Worm (Caenorhabditis elegans) whole organism, L3 larva: ENCODE data around the gene F18E3.10.
"Not testable (repeated sequence)": the region's sequence is repeated elsewhere in the genome, so short reads cannot be mapped to it uniquely, and the experiment has no call there.

Experiments used
- R02D3.7 ChIP-seq: fragments of 150-350 bp; optimal IDR thresholded peaks from 2 replicates; lab custom pipeline; 2014; ENCODE audit warnings: missing biosample characterization, missing genetic modification characterization
- ZK546.5 ChIP-seq: sonication (generic microtip); optimal IDR thresholded peaks from 2 replicates; lab custom pipeline; 2017; ENCODE audit warnings: missing biosample characterization, missing genetic modification characterization
- aly-2 ChIP-seq: fragments of 150-350 bp; optimal IDR thresholded peaks from 2 replicates; lab custom pipeline; 2014; ENCODE audit warnings: missing biosample characterization, missing genetic modification characterization
- ama-1 ChIP-seq: fragments of 150-350 bp; optimal IDR thresholded peaks from 2 replicates; lab custom pipeline; 2018
- ceh-16 ChIP-seq: sonication (generic microtip); optimal IDR thresholded peaks from 2 replicates; lab custom pipeline; 2017; ENCODE audit warnings: missing biosample characterization, missing genetic modification characterization
- ceh-82 ChIP-seq: fragments of 150-350 bp; optimal IDR thresholded peaks from 2 replicates; lab custom pipeline; 2014; ENCODE audit warnings: missing biosample characterization, missing genetic modification characterization
- ceh-9 ChIP-seq: sonication (generic microtip); optimal IDR thresholded peaks from 2 replicates; lab custom pipeline; 2018; ENCODE audit warnings: missing biosample characterization, missing genetic modification characterization
- daf-12 ChIP-seq: fragments of 150-350 bp; optimal IDR thresholded peaks from 2 replicates; lab custom pipeline; 2014; ENCODE audit warnings: missing biosample characterization, missing genetic modification reagents, missing genetic modification characterization
- egl-27 ChIP-seq: sonication (generic microtip); optimal IDR thresholded peaks from 4 replicates; lab custom pipeline; 2017; ENCODE audit warnings: missing biosample characterization, missing genetic modification reagents, missing genetic modification characterization
- egl-5 ChIP-seq: fragments of 150-350 bp; optimal IDR thresholded peaks from 2 replicates; lab custom pipeline; 2017; ENCODE audit warnings: missing biosample characterization, missing genetic modification reagents, missing genetic modification characterization, inconsistent platforms
- elt-1 ChIP-seq: fragments of 150-350 bp; optimal IDR thresholded peaks from 2 replicates; lab custom pipeline; 2014; ENCODE audit warnings: missing biosample characterization, missing genetic modification characterization
- elt-2 ChIP-seq: sonication (generic microtip); optimal IDR thresholded peaks from 2 replicates; lab custom pipeline; 2016; ENCODE audit warnings: missing genetic modification reagents, mild to moderate bottlenecking, missing genetic modification characterization, missing compliant biosample characterization
- eor-1 ChIP-seq, 2 experiments: fragments of 150-350 bp; optimal IDR thresholded peaks; 2 replicates each; lab custom pipeline; 2014 to 2018; ENCODE audit warnings: missing biosample characterization in 2 of 2, missing genetic modification characterization in 2 of 2
- fkh-10 ChIP-seq: sonication (generic microtip); optimal IDR thresholded peaks from 2 replicates; lab custom pipeline; 2017; ENCODE audit warnings: missing biosample characterization, missing genetic modification reagents, missing genetic modification characterization
- fkh-2 ChIP-seq: fragments of 150-350 bp; optimal IDR thresholded peaks from 2 replicates; lab custom pipeline; 2014; ENCODE audit warnings: missing biosample characterization, missing genetic modification reagents, missing genetic modification characterization
- fos-1 ChIP-seq: fragments of 150-350 bp; optimal IDR thresholded peaks from 2 replicates; lab custom pipeline; 2014; ENCODE audit warnings: missing biosample characterization, missing genetic modification characterization
- hmg-11 ChIP-seq: sonication (generic microtip); optimal IDR thresholded peaks from 2 replicates; lab custom pipeline; 2016; ENCODE audit warnings: missing genetic modification characterization, missing compliant biosample characterization
- jun-1 ChIP-seq: fragments of 150-350 bp; optimal IDR thresholded peaks from 2 replicates; lab custom pipeline; 2014; ENCODE audit warnings: missing biosample characterization, missing genetic modification reagents, missing genetic modification characterization
- lin-15B ChIP-seq: fragments of 150-350 bp; optimal IDR thresholded peaks from 2 replicates; lab custom pipeline; 2014; ENCODE audit warnings: missing biosample characterization, missing genetic modification characterization
- lin-39 ChIP-seq: fragments of 150-350 bp; optimal IDR thresholded peaks from 2 replicates; lab custom pipeline; 2018; ENCODE audit warnings: missing biosample characterization, missing genetic modification reagents, missing genetic modification characterization
- lsy-12 ChIP-seq: sonication (generic microtip); optimal IDR thresholded peaks from 2 replicates; lab custom pipeline; 2016; ENCODE audit warnings: mild to moderate bottlenecking, missing genetic modification characterization, missing compliant biosample characterization
- mdl-1 ChIP-seq: fragments of 150-350 bp; optimal IDR thresholded peaks from 2 replicates; lab custom pipeline; 2014; ENCODE audit warnings: missing biosample characterization, missing genetic modification characterization
- mml-1 ChIP-seq: fragments of 150-350 bp; sonication (generic microtip); optimal IDR thresholded peaks from 3 replicates; lab custom pipeline; 2014; ENCODE audit warnings: missing biosample characterization, missing genetic modification characterization
- nfya-1 ChIP-seq: sonication (generic microtip); optimal IDR thresholded peaks from 2 replicates; lab custom pipeline; 2017; ENCODE audit warnings: missing genetic modification characterization, mild to moderate bottlenecking, missing compliant biosample characterization, antibody characterized with exemption, moderate library complexity; ENCODE audit not compliant: insufficient read depth
- nhr-11 ChIP-seq: fragments of 150-350 bp; optimal IDR thresholded peaks from 2 replicates; lab custom pipeline; 2014; ENCODE audit warnings: missing biosample characterization, missing genetic modification characterization
- nhr-12 ChIP-seq: fragments of 150-350 bp; optimal IDR thresholded peaks from 2 replicates; lab custom pipeline; 2014; ENCODE audit warnings: missing biosample characterization, missing genetic modification characterization
- nhr-23 ChIP-seq: fragments of 150-350 bp; optimal IDR thresholded peaks from 2 replicates; lab custom pipeline; 2014; ENCODE audit warnings: missing biosample characterization, missing genetic modification reagents, missing genetic modification characterization
- nhr-28 ChIP-seq: fragments of 150-350 bp; optimal IDR thresholded peaks from 2 replicates; lab custom pipeline; 2014; ENCODE audit warnings: missing biosample characterization, missing genetic modification characterization
- nhr-43 ChIP-seq: sonication (generic microtip); optimal IDR thresholded peaks from 2 replicates; lab custom pipeline; 2016; ENCODE audit warnings: mild to moderate bottlenecking, missing genetic modification characterization, missing compliant biosample characterization; ENCODE audit not compliant: poor library complexity, severe bottlenecking
- nhr-67 ChIP-seq: fragments of 150-350 bp; optimal IDR thresholded peaks from 2 replicates; lab custom pipeline; 2014; ENCODE audit warnings: missing biosample characterization, missing genetic modification characterization
- nhr-76 ChIP-seq: fragments of 150-350 bp; sonication (generic microtip); optimal IDR thresholded peaks from 5 replicates; lab custom pipeline; 2014; ENCODE audit warnings: missing biosample characterization, missing genetic modification characterization
- nhr-77 ChIP-seq: fragments of 150-350 bp; optimal IDR thresholded peaks from 2 replicates; lab custom pipeline; 2014; ENCODE audit warnings: missing biosample characterization, missing genetic modification characterization
- pha-4 ChIP-seq: fragments of 150-350 bp; optimal IDR thresholded peaks from 2 replicates; lab custom pipeline; 2014; ENCODE audit warnings: missing biosample characterization, missing genetic modification reagents, missing genetic modification characterization
- pqm-1 ChIP-seq: fragments of 150-350 bp; optimal IDR thresholded peaks from 2 replicates; lab custom pipeline; 2017; ENCODE audit warnings: missing biosample characterization, missing genetic modification characterization, inconsistent platforms
- sea-2 ChIP-seq: fragments of 150-350 bp; sonication (generic microtip); optimal IDR thresholded peaks from 4 replicates; lab custom pipeline; 2014; ENCODE audit warnings: missing biosample characterization, missing genetic modification reagents, missing genetic modification characterization
- snpc-4 ChIP-seq: fragments of 150-350 bp; optimal IDR thresholded peaks from 2 replicates; lab custom pipeline; 2014; ENCODE audit warnings: missing biosample characterization, missing genetic modification characterization
- unc-62 ChIP-seq: fragments of 150-350 bp; sonication (generic microtip); optimal IDR thresholded peaks from 4 replicates; lab custom pipeline; 2014; ENCODE audit warnings: missing biosample characterization, missing genetic modification reagents, missing genetic modification characterization

F18E3.10 gene

ce11 chrV:7449303-7449827, 25.1 kb upstream of the F18E3.10 start, which contains the start of gene try-12:
Gene try-12, plus strand, starts transcription at chrV:7449353.
- TF ChIP-seq unc-62 (GFP tag; lab: Kevin White, UChicago) (no peak), egl-5 (tag; lab: Kevin White, UChicago) (no peak), lsy-12 (tag; lab: Kevin White, UChicago) (no peak), aly-2 (tag; lab: Kevin White, UChicago) (no peak), eor-1 (tag; optimal IDR thresholded peaks at IDR 0.05; lab: Kevin White, UChicago) (no peak), ceh-82 (no peak), nhr-76 (no peak), elt-1 (tag; lab: Kevin White, UChicago) (no peak), mdl-1 (tag; lab: Kevin White, UChicago) (no peak), jun-1 (tag; lab: Kevin White, UChicago) (no peak), ceh-16 (tag; lab: Kevin White, UChicago) (no peak), fkh-2 (tag; lab: Kevin White, UChicago) (no peak), hmg-11 (tag; lab: Kevin White, UChicago) (no peak), pha-4 (tag; lab: Kevin White, UChicago) (no peak), nhr-67 (tag; lab: Kevin White, UChicago) (no peak), pqm-1 (tag; lab: Kevin White, UChicago) (no peak), nfya-1 (tag; lab: Kevin White, UChicago) (no peak), fkh-10 (no peak)

- no peak for TF ChIP-seq nhr-28
- no peak for TF ChIP-seq nhr-23
- no peak for TF ChIP-seq nhr-43 (tag; lab: Kevin White, UChicago)
- TF ChIP-seq egl-27 = no peak
- TF ChIP-seq nhr-77 = no peak
- TF ChIP-seq R02D3.7 (tag; lab: Kevin White, UChicago) = no peak
- no peak for TF ChIP-seq nhr-12 (tag; lab: Kevin White, UChicago)
Measured at ce11 chrV:7446965-7447364, 22.7 kb upstream of the F18E3.10 start, which contains the start of gene F25E5.5. Gene F25E5.5, plus strand, starts transcription at chrV:7447265.

ce11 chrV:7444331-7444730, 20.1 kb upstream of the F18E3.10 start, which contains the start of gene nhr-141:
Gene nhr-141, plus strand, starts transcription at chrV:7444661.
- not testable (repeated sequence) for TF ChIP-seq sea-2 (GFP tag; lab: Kevin White, UChicago); ceh-9 (tag; lab: Kevin White, UChicago); elt-2

ce11 chrV:7439807-7440206, 15.6 kb upstream of the F18E3.10 start, which contains the start of gene try-13:
Gene try-13, plus strand, starts transcription at chrV:7440107.
- TF ChIP-seq nhr-76 = no peak

ce11 chrV:7437985-7438384, 13.7 kb upstream of the F18E3.10 start, which contains the start of gene F25E5.16:
Gene F25E5.16, plus strand, starts transcription at chrV:7438285.
- TF ChIP-seq nhr-77 (no peak), nhr-11 (tag; lab: Kevin White, UChicago) (no peak), fkh-2 (tag; lab: Kevin White, UChicago) (no peak)

ce11 chrV:7437538-7437937, 13.3 kb upstream of the F18E3.10 start, which contains the start of gene F25E5.9:
Gene F25E5.9, minus strand, starts transcription at chrV:7437919.
- TF ChIP-seq lin-39 (tag; lab: Kevin White, UChicago) = peak; percentile 3
- TF ChIP-seq fkh-10 = peak; percentile 28
- no peak for TF ChIP-seq ZK546.5 (tag; lab: Kevin White, UChicago)
- no peak for TF ChIP-seq nhr-76
- no peak for TF ChIP-seq fkh-2 (tag; lab: Kevin White, UChicago)
- peak; percentile 7 for TF ChIP-seq lin-15B (tag; lab: Kevin White, UChicago)
- peak; percentile 32 for TF ChIP-seq snpc-4 (tag; lab: Kevin White, UChicago)
- no peak for TF ChIP-seq daf-12 (tag; lab: Kevin White, UChicago)
- TF ChIP-seq nhr-12 (tag; lab: Kevin White, UChicago) = no peak
- TF ChIP-seq nfya-1 (tag; lab: Kevin White, UChicago) = peak; percentile 51
- peak; percentile 10 for TF ChIP-seq ama-1
- no peak for TF ChIP-seq fos-1 (tag; lab: Kevin White, UChicago)
- TF ChIP-seq pha-4 (tag; lab: Kevin White, UChicago) = no peak
- TF ChIP-seq mml-1 (tag; lab: Kevin White, UChicago) = no peak
- TF ChIP-seq lsy-12 (tag; lab: Kevin White, UChicago) = no peak
